Fruit fly (Drosophila melanogaster) whole organism, embryonic: ENCODE data around the gene CG34251.

Source experiments
- Abd-B ChIP-seq: fragments of 200-800 bp; sonication (Bioruptor generic); optimal IDR thresholded peaks from 2 replicates; lab custom pipeline; 2018; ENCODE audit warnings: missing biosample characterization, mild to moderate bottlenecking, missing genetic modification characterization, moderate library complexity
- B-H2 ChIP-seq: fragments of 200-800 bp; sonication (Bioruptor generic); optimal IDR thresholded peaks from 2 replicates; lab custom pipeline; 2018; ENCODE audit warnings: missing biosample characterization, mild to moderate bottlenecking, missing genetic modification characterization
- Bdp1 ChIP-seq: fragments of 200-800 bp; sonication (Bioruptor generic); optimal IDR thresholded peaks from 3 replicates; lab custom pipeline; 2016; ENCODE audit warnings: missing biosample characterization, missing genetic modification characterization
- Bgb ChIP-seq: fragments of 200-800 bp; sonication (Bioruptor generic); IDR thresholded peaks from 2 replicates; pipeline ENCODE4 v1.3.6; 2022; ENCODE audit warnings: missing biosample characterization, missing genetic modification characterization; ENCODE audit not compliant: partially characterized antibody
- CG10321 ChIP-seq: fragments of 200-800 bp; sonication (Bioruptor generic); IDR thresholded peaks from 2 replicates; pipeline ENCODE4 v1.3.6; 2022; ENCODE audit warnings: missing biosample characterization, missing genetic modification characterization
- CG11398 ChIP-seq: fragments of 200-800 bp; sonication (Bioruptor generic); optimal IDR thresholded peaks from 2 replicates; lab custom pipeline; 2016; ENCODE audit warnings: missing biosample characterization, missing genetic modification characterization
- CG14860 ChIP-seq: fragments of 200-800 bp; sonication (Bioruptor generic); IDR thresholded peaks from 3 replicates; pipeline ENCODE4 v1.3.6; 2022; ENCODE audit warnings: missing biosample characterization, missing genetic modification characterization; ENCODE audit not compliant: partially characterized antibody
- CG15011 ChIP-seq: fragments of 200-800 bp; sonication (Bioruptor generic); optimal IDR thresholded peaks from 3 replicates; lab custom pipeline; 2018; ENCODE audit warnings: missing biosample characterization, mild to moderate bottlenecking, missing genetic modification characterization
- CG1647 ChIP-seq: fragments of 200-800 bp; sonication (Bioruptor generic); optimal IDR thresholded peaks from 3 replicates; lab custom pipeline; 2016; ENCODE audit warnings: missing biosample characterization, missing genetic modification characterization
- CG17186 ChIP-seq: fragments of 200-800 bp; sonication (Bioruptor generic); optimal IDR thresholded peaks from 3 replicates; lab custom pipeline; 2017; ENCODE audit warnings: missing biosample characterization, missing genetic modification reagents, missing genetic modification characterization
- CG31365 ChIP-seq: fragments of 200-800 bp; sonication (Bioruptor generic); optimal IDR thresholded peaks from 2 replicates; lab custom pipeline; 2018; ENCODE audit warnings: missing biosample characterization, mild to moderate bottlenecking, missing genetic modification characterization
- CG32772 ChIP-seq: fragments of 200-800 bp; sonication (Bioruptor generic); IDR thresholded peaks from 2 replicates; pipeline ENCODE4 v1.3.6; 2022; ENCODE audit warnings: missing biosample characterization, missing genetic modification characterization
- CG3281 ChIP-seq: fragments of 200-800 bp; sonication (Bioruptor generic); optimal IDR thresholded peaks from 3 replicates; lab custom pipeline; 2017; ENCODE audit warnings: missing biosample characterization, mild to moderate bottlenecking, missing genetic modification characterization
- CG34376 ChIP-seq: fragments of 200-800 bp; sonication (Bioruptor generic); optimal IDR thresholded peaks from 2 replicates; lab custom pipeline; 2018; ENCODE audit warnings: missing biosample characterization, mild to moderate bottlenecking, missing genetic modification characterization
- CG4282 ChIP-seq: fragments of 200-800 bp; sonication (Bioruptor generic); optimal IDR thresholded peaks from 2 replicates; lab custom pipeline; 2016; ENCODE audit warnings: missing biosample characterization, missing genetic modification characterization
- CG4730 ChIP-seq: fragments of 200-800 bp; sonication (Bioruptor generic); IDR thresholded peaks from 2 replicates; pipeline ENCODE4 v1.3.6; 2022; ENCODE audit warnings: missing biosample characterization, missing genetic modification characterization
- CG6272 ChIP-seq: fragments of 200-800 bp; sonication (Bioruptor generic); IDR thresholded peaks from 2 replicates; pipeline ENCODE4 v1.3.6; 2022; ENCODE audit warnings: missing biosample characterization, missing genetic modification characterization
- CG7372 ChIP-seq: fragments of 200-800 bp; sonication (Bioruptor generic); IDR thresholded peaks from 2 replicates; pipeline ENCODE4 v1.3.6; 2022; ENCODE audit warnings: missing biosample characterization, missing genetic modification characterization
- CG7556 ChIP-seq: fragments of 200-800 bp; sonication (Bioruptor generic); optimal IDR thresholded peaks from 2 replicates; lab custom pipeline; 2017; ENCODE audit warnings: missing biosample characterization, mild to moderate bottlenecking, missing genetic modification characterization
- CG8944 ChIP-seq: fragments of 200-800 bp; sonication (Bioruptor generic); optimal IDR thresholded peaks from 3 replicates; lab custom pipeline; 2016; ENCODE audit warnings: missing biosample characterization, missing genetic modification characterization
- CG9817 ChIP-seq: fragments of 200-800 bp; sonication (Bioruptor generic); optimal IDR thresholded peaks from 2 replicates; lab custom pipeline; 2018; ENCODE audit warnings: missing biosample characterization, mild to moderate bottlenecking, missing genetic modification characterization, moderate library complexity
- D19B ChIP-seq: fragments of 200-800 bp; sonication (Bioruptor generic); optimal IDR thresholded peaks from 2 replicates; lab custom pipeline; 2017; ENCODE audit warnings: missing biosample characterization, mild to moderate bottlenecking, missing genetic modification characterization
- Dip2 ChIP-seq: fragments of 200-800 bp; sonication (Bioruptor generic); IDR thresholded peaks from 2 replicates; pipeline ENCODE4 v1.3.6; 2022; ENCODE audit warnings: missing biosample characterization, missing genetic modification characterization
- HmgZ ChIP-seq: fragments of 200-800 bp; sonication (Bioruptor generic); optimal IDR thresholded peaks from 2 replicates; lab custom pipeline; 2018; ENCODE audit warnings: missing biosample characterization, mild to moderate bottlenecking, missing genetic modification characterization
- Hmx ChIP-seq: fragments of 200-800 bp; sonication (Bioruptor generic); optimal IDR thresholded peaks from 2 replicates; lab custom pipeline; 2016; ENCODE audit warnings: missing biosample characterization, missing genetic modification characterization
- Jarid2 ChIP-seq: fragments of 200-800 bp; sonication (Bioruptor generic); optimal IDR thresholded peaks from 3 replicates; lab custom pipeline; 2017; ENCODE audit warnings: mild to moderate bottlenecking, missing biosample characterization, missing genetic modification reagents, missing genetic modification characterization
- MTF-1 ChIP-seq: fragments of 200-800 bp; sonication (Bioruptor generic); optimal IDR thresholded peaks from 2 replicates; lab custom pipeline; 2018; ENCODE audit warnings: missing biosample characterization, mild to moderate bottlenecking, missing genetic modification characterization, borderline replicate concordance
- Mad ChIP-seq: fragments of 200-800 bp; sonication (Bioruptor generic); optimal IDR thresholded peaks from 2 replicates; lab custom pipeline; 2016; ENCODE audit warnings: missing biosample characterization, missing genetic modification characterization
- NC2β ChIP-seq: fragments of 200-800 bp; sonication (Bioruptor generic); optimal IDR thresholded peaks from 2 replicates; lab custom pipeline; 2016; ENCODE audit warnings: missing biosample characterization, missing genetic modification characterization
- NFAT ChIP-seq: fragments of 200-800 bp; sonication (Bioruptor generic); IDR thresholded peaks from 2 replicates; pipeline ENCODE4 v1.3.6; 2022; ENCODE audit warnings: missing biosample characterization, missing genetic modification characterization
- NK7.1 ChIP-seq: fragments of 200-800 bp; sonication (Bioruptor generic); optimal IDR thresholded peaks from 3 replicates; lab custom pipeline; 2016; ENCODE audit warnings: missing biosample characterization, missing genetic modification characterization
- Rx ChIP-seq: fragments of 200-800 bp; sonication (Bioruptor generic); IDR thresholded peaks from 2 replicates; pipeline ENCODE4 v1.3.6; 2022; ENCODE audit warnings: missing biosample characterization, missing genetic modification characterization
- Sin3A ChIP-seq: fragments of >200 bp; optimal IDR thresholded peaks from 2 replicates; lab custom pipeline; 2018
- Xbp1 ChIP-seq: fragments of 200-800 bp; sonication (Bioruptor generic); optimal IDR thresholded peaks from 3 replicates; lab custom pipeline; 2016; ENCODE audit warnings: missing biosample characterization, mild to moderate bottlenecking, missing genetic modification characterization
- ab ChIP-seq: fragments of 200-800 bp; sonication (Bioruptor generic); optimal IDR thresholded peaks from 2 replicates; lab custom pipeline; 2016; ENCODE audit warnings: missing biosample characterization, missing genetic modification characterization
- cato ChIP-seq: fragments of 200-800 bp; sonication (Bioruptor generic); optimal IDR thresholded peaks from 2 replicates; lab custom pipeline; 2016; ENCODE audit warnings: missing biosample characterization, missing genetic modification characterization, borderline replicate concordance
- dpn ChIP-seq, 2 experiments: fragments of 200-800 bp; sonication (Bioruptor generic); optimal IDR thresholded peaks; 3 replicates each; lab custom pipeline; 2016; ENCODE audit warnings: missing biosample characterization in 2 of 2, missing genetic modification characterization in 2 of 2
- esg ChIP-seq: fragments of 200-800 bp; sonication (Bioruptor generic); conservative IDR thresholded peaks from 2 replicates; pipeline ENCODE4 v1.3.6; 2022; ENCODE audit warnings: missing biosample characterization, missing genetic modification characterization
- maf-S ChIP-seq: fragments of 200-800 bp; sonication (Bioruptor generic); optimal IDR thresholded peaks from 2 replicates; lab custom pipeline; 2016; ENCODE audit warnings: missing biosample characterization, missing genetic modification characterization
- mirr ChIP-seq: fragments of 200-800 bp; sonication (Bioruptor generic); optimal IDR thresholded peaks from 3 replicates; lab custom pipeline; 2018; ENCODE audit warnings: missing biosample characterization, mild to moderate bottlenecking, missing genetic modification characterization
- odd ChIP-seq: fragments of 200-800 bp; sonication (Bioruptor generic); optimal IDR thresholded peaks from 2 replicates; lab custom pipeline; 2017; ENCODE audit warnings: missing biosample characterization, mild to moderate bottlenecking, missing genetic modification characterization
- org-1 ChIP-seq: fragments of 200-800 bp; sonication (Bioruptor generic); optimal IDR thresholded peaks from 2 replicates; lab custom pipeline; 2017; ENCODE audit warnings: missing biosample characterization, missing genetic modification characterization
- pnt ChIP-seq: fragments of 200-800 bp; sonication (Bioruptor generic); optimal IDR thresholded peaks from 3 replicates; lab custom pipeline; 2016; ENCODE audit warnings: missing biosample characterization, missing genetic modification characterization
- sc ChIP-seq, 3 experiments: fragments of >200 bp in 2 of 3; fragments of 200-800 bp in 1 of 3; sonication (Bioruptor generic) in 1 of 3; optimal IDR thresholded peaks; 2 replicates in 2 of 3; 3 replicates in 1 of 3; lab custom pipeline; 2017; ENCODE audit warnings: mild to moderate bottlenecking in 1 of 3, missing biosample characterization in 1 of 3, missing genetic modification characterization in 1 of 3, missing genetic modification reagents in 1 of 3
- schlank ChIP-seq: fragments of 200-800 bp; sonication (Bioruptor generic); optimal IDR thresholded peaks from 2 replicates; lab custom pipeline; 2018; ENCODE audit warnings: missing biosample characterization, mild to moderate bottlenecking, missing genetic modification characterization
- slou ChIP-seq: fragments of 200-800 bp; sonication (Bioruptor generic); optimal IDR thresholded peaks from 3 replicates; lab custom pipeline; 2016; ENCODE audit warnings: missing biosample characterization, missing genetic modification characterization
- so ChIP-seq: fragments of 200-800 bp; sonication (Bioruptor generic); IDR thresholded peaks from 3 replicates; pipeline ENCODE4 v1.3.6; 2022; ENCODE audit warnings: missing biosample characterization, missing genetic modification characterization
- tio ChIP-seq: fragments of 200-800 bp; sonication (Bioruptor generic); optimal IDR thresholded peaks from 2 replicates; lab custom pipeline; 2017; ENCODE audit warnings: missing biosample characterization, missing genetic modification characterization, inconsistent platforms
- twi ChIP-seq: fragments of 200-800 bp; optimal IDR thresholded peaks from 2 replicates; lab custom pipeline; 2019; ENCODE audit warnings: missing biosample characterization, mild to moderate bottlenecking, missing genetic modification characterization, moderate library complexity
- zfh1 ChIP-seq: fragments of 200-800 bp; sonication (Bioruptor generic); IDR thresholded peaks from 3 replicates; pipeline ENCODE4 v1.3.6; 2022; ENCODE audit warnings: missing biosample characterization, missing genetic modification characterization

Gene CG34251

dm6 chr3L:17668945-17669779 lies 2.3 kb upstream of the CG34251 start, which contains the start of gene Crtc (continued):
- no peak for TF ChIP-seq slou (GFP tag; lab: Kevin White, UChicago)
- TF ChIP-seq schlank, result no peak
- TF ChIP-seq CG9817 (tag; lab: Kevin White, UChicago), result peak; percentile 13
- TF ChIP-seq tio (GFP tag; lab: Kevin White, UChicago), result no peak
- TF ChIP-seq Rx (GFP tag; lab: Robert Waterston, UW), result no peak; the same call in 1 of the 2 replicates
- no peak for TF ChIP-seq Dip2 (GFP tag; lab: Robert Waterston, UW)
- TF ChIP-seq CG32772, result no peak
- TF ChIP-seq NFAT (GFP tag; lab: Robert Waterston, UW), result peak; percentile 77; the same call in 1 of the 2 replicates
- TF ChIP-seq Mad (GFP tag; lab: Kevin White, UChicago), result no peak
- peak; percentile 5 for TF ChIP-seq HmgZ (tag; lab: Kevin White, UChicago)
- TF ChIP-seq sc (optimal IDR thresholded peaks at IDR 0.05; lab: Kevin White, UChicago), result no peak
- TF ChIP-seq sc (GFP tag; optimal IDR thresholded peaks at IDR 0.05; lab: Kevin White, UChicago), result no peak
- no peak for TF ChIP-seq so (GFP tag; lab: Robert Waterston, UW)
- TF ChIP-seq CG6272 (GFP tag; lab: Robert Waterston, UW), result no peak
- no peak for TF ChIP-seq CG7372 (GFP tag; lab: Robert Waterston, UW)
- TF ChIP-seq Sin3A (lab: Kevin White, UChicago), result peak; percentile 68
- no peak for TF ChIP-seq CG15011
- TF ChIP-seq CG31365 (tag; lab: Kevin White, UChicago), result no peak
- TF ChIP-seq Jarid2 (GFP tag; lab: Kevin White, UChicago), result peak; percentile 46
- no peak for TF ChIP-seq CG4730 (GFP tag; lab: Robert Waterston, UW)
- no peak for TF ChIP-seq CG4282 (GFP tag; lab: Kevin White, UChicago)
- TF ChIP-seq pnt, result no peak
- no peak for TF ChIP-seq maf-S (GFP tag; lab: Kevin White, UChicago)
- TF ChIP-seq Xbp1 (GFP tag; lab: Kevin White, UChicago), result peak; percentile 6
- TF ChIP-seq Bgb (GFP tag; lab: Robert Waterston, UW), result peak; percentile 75
- peak; percentile 69 for TF ChIP-seq CG34376 (GFP tag; lab: Kevin White, UChicago)
- TF ChIP-seq D19B (GFP tag; lab: Kevin White, UChicago), result no peak
- TF ChIP-seq zfh1 (GFP tag; lab: Robert Waterston, UW), result no peak
- TF ChIP-seq CG1647 (GFP tag; lab: Kevin White, UChicago), result no peak
- TF ChIP-seq ab (GFP tag; lab: Kevin White, UChicago), result no peak
- TF ChIP-seq CG10321 (GFP tag; lab: Robert Waterston, UW), result no peak
- TF ChIP-seq CG14860 (GFP tag; lab: Robert Waterston, UW), result peak; percentile 76
- peak; percentile 33 for TF ChIP-seq CG17186
- TF ChIP-seq CG11398, result no peak
- TF ChIP-seq CG3281 (GFP tag; lab: Kevin White, UChicago), result peak; percentile 61
- TF ChIP-seq org-1 (GFP tag; lab: Kevin White, UChicago), result no peak
- TF ChIP-seq twi (tag; lab: Kevin White, UChicago), result no peak
- TF ChIP-seq CG7556 (GFP tag; lab: Kevin White, UChicago), result no peak
- TF ChIP-seq B-H2, result no peak
- TF ChIP-seq Hmx (GFP tag; lab: Kevin White, UChicago), result no peak
- TF ChIP-seq esg (GFP tag; lab: Robert Waterston, UW), result no peak
- no peak for TF ChIP-seq CG8944
- no peak for TF ChIP-seq NC2β
- no peak for TF ChIP-seq odd (GFP tag; lab: Kevin White, UChicago)
- no peak for TF ChIP-seq MTF-1
- no peak for TF ChIP-seq dpn (GFP tag; optimal IDR thresholded peaks at IDR 0.05; lab: Kevin White, UChicago)
- TF ChIP-seq Bdp1, result no peak
- no peak for TF ChIP-seq NK7.1 (GFP tag; lab: Kevin White, UChicago)
- TF ChIP-seq cato (GFP tag; lab: Kevin White, UChicago), result no peak
- TF ChIP-seq mirr (GFP tag; lab: Kevin White, UChicago), result no peak
- no peak for TF ChIP-seq Abd-B (GFP tag; lab: Kevin White, UChicago)
